Fruit fly (Drosophila melanogaster) S2 (cell line): ENCODE results near the gene Gsc.

Source experiments
- CG8478 ChIP-seq: fragments of >200 bp; optimal IDR thresholded peaks from 2 replicates; lab custom pipeline; 2018
- CTCF ChIP-seq, 2 experiments: fragments of >200 bp; optimal IDR thresholded peaks; 2 replicates each; lab custom pipeline; 2018

dm6 chr2L:624317-624716 is 29.8 kb upstream of the Gsc start, which contains the start of gene lectin-21Ca:
- no peak for TF ChIP-seq CG8478
- no peak for TF ChIP-seq CTCF (optimal IDR thresholded peaks at IDR 0.05; lab: Kevin White, UChicago)
